Fruit fly (Drosophila melanogaster): ENCODE data around the gene tho2.
A peak's percentile ranks its signal among the peaks of the same experiment; 100 is the strongest.

tho2 gene

DNA sequence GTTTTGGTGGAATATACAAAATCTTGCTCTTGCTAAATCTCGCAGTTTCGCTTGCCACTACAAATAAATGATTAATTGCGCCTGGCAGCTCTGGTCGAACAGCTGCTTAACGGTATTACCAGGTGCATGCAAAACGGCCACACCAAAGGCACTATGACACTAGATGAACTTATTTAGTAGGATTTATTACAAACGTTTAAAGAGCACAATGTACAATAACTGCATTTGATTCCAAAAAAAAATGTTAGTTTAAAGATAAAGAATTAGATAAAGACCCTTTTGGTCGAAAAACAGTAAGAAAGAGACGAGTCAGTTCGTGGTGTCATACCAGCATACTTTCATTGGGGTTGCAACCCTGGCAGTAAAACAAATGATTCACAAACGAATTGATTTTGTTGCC is 2.2 kb upstream of the tho2 start, which contains the start of the genes CG11723 and Tbcd:
Gene CG11723, minus strand, starts transcription at position 68 of the 400 bp plus-strand sequence.
Gene Tbcd, plus strand, starts transcription at position 311 of the 400 bp plus-strand sequence.
- peak; percentile 93 for TF ChIP-seq Ets96B (tag; optimal IDR thresholded peaks at IDR 0.05)
- TF ChIP-seq CG1621 (tag; optimal IDR thresholded peaks at IDR 0.05): peak; percentile 92
- peak; percentile 91 for TF ChIP-seq net (GFP tag; optimal IDR thresholded peaks at IDR 0.05)
- no peak for TF ChIP-seq Sox102F (GFP tag; optimal IDR thresholded peaks at IDR 0.05)
- no peak for TF ChIP-seq CG6276 (GFP tag; optimal IDR thresholded peaks at IDR 0.05)
- TF ChIP-seq CG31627 (GFP tag; optimal IDR thresholded peaks at IDR 0.05): peak; percentile 95
- TF ChIP-seq CG11762 (GFP tag; optimal IDR thresholded peaks at IDR 0.05; ENCODE audit: insufficient read depth): peak; percentile 86
- peak; percentile 68 for TF ChIP-seq Eip93F (GFP tag; optimal IDR thresholded peaks at IDR 0.05)
- no peak for TF ChIP-seq Ets21C (GFP tag; optimal IDR thresholded peaks at IDR 0.05)
- TF ChIP-seq CG16779 (tag; optimal IDR thresholded peaks at IDR 0.05): no peak
- no peak for TF ChIP-seq CG10669 (GFP tag; optimal IDR thresholded peaks at IDR 0.05)
- peak; percentile 89 for TF ChIP-seq dsx (GFP tag; optimal IDR thresholded peaks at IDR 0.05; ENCODE audit: poor library complexity, severe bottlenecking)
- TF ChIP-seq CG6808 (GFP tag; optimal IDR thresholded peaks at IDR 0.05): no peak
- no peak for TF ChIP-seq Eip75B (GFP tag; optimal IDR thresholded peaks at IDR 0.05)
- TF ChIP-seq CG4318 (GFP tag; optimal IDR thresholded peaks at IDR 0.05): no peak
- TF ChIP-seq acj6 (GFP tag; optimal IDR thresholded peaks at IDR 0.05): peak; percentile 91
- peak; percentile 73 for TF ChIP-seq Blimp-1 (GFP tag; optimal IDR thresholded peaks at IDR 0.05)
- no peak for TF ChIP-seq pdm3 (GFP tag; optimal IDR thresholded peaks at IDR 0.05)
- TF ChIP-seq CG6792 (GFP tag; optimal IDR thresholded peaks at IDR 0.05): peak; percentile 92
- TF ChIP-seq Hr38 (GFP tag; optimal IDR thresholded peaks at IDR 0.05): peak; percentile 62
- peak; percentile 85 for TF ChIP-seq dac (GFP tag; optimal IDR thresholded peaks at IDR 0.05)
- TF ChIP-seq lz (GFP tag; optimal IDR thresholded peaks at IDR 0.05): peak; percentile 96
- TF ChIP-seq CG8319 (GFP tag; optimal IDR thresholded peaks at IDR 0.05): no peak
- TF ChIP-seq fd59A (GFP tag; optimal IDR thresholded peaks at IDR 0.05): peak; percentile 86
- TF ChIP-seq CG11902 (GFP tag; optimal IDR thresholded peaks at IDR 0.05): peak; percentile 91
- peak; percentile 91 for TF ChIP-seq CG34406 (GFP tag; optimal IDR thresholded peaks at IDR 0.05)
- peak; percentile 98 for TF ChIP-seq CG6163 (GFP tag; IDR thresholded peaks at IDR 0.05)
- peak; percentile 95 for TF ChIP-seq Hr39 (GFP tag; optimal IDR thresholded peaks at IDR 0.05)
- TF ChIP-seq Smox (GFP tag; optimal IDR thresholded peaks at IDR 0.05): no peak
- TF ChIP-seq fkh (GFP tag; optimal IDR thresholded peaks at IDR 0.05): no peak
- no peak for TF ChIP-seq CG7368 (GFP tag; optimal IDR thresholded peaks at IDR 0.05)
- TF ChIP-seq eg (GFP tag; IDR thresholded peaks at IDR 0.05): peak; percentile 97
- peak; percentile 63 for TF ChIP-seq CG6854 (GFP tag; optimal IDR thresholded peaks at IDR 0.05)
- TF ChIP-seq Gug (GFP tag; IDR thresholded peaks at IDR 0.05): peak; percentile 92
- peak; percentile 93 for TF ChIP-seq CG32006 (GFP tag; optimal IDR thresholded peaks at IDR 0.05)
- TF ChIP-seq CG8632 (GFP tag; optimal IDR thresholded peaks at IDR 0.05): peak; percentile 91
- peak in 1 of 2 experiments; percentile 85 for TF ChIP-seq salr (GFP tag; optimal IDR thresholded peaks at IDR 0.05)
- TF ChIP-seq CG3919 (GFP tag; optimal IDR thresholded peaks at IDR 0.05): no peak
- TF ChIP-seq CG8119 (GFP tag; IDR thresholded peaks at IDR 0.05): peak; percentile 93
- TF ChIP-seq Sox14 (GFP tag; optimal IDR thresholded peaks at IDR 0.05): peak; percentile 95
- peak; percentile 92 for TF ChIP-seq CG3032 (tag; optimal IDR thresholded peaks at IDR 0.05)
- no peak for TF ChIP-seq spab (GFP tag; optimal IDR thresholded peaks at IDR 0.05)
- TF ChIP-seq svp (GFP tag): no peak
- TF ChIP-seq OdsH (GFP tag; optimal IDR thresholded peaks at IDR 0.05): no peak
- TF ChIP-seq Sox15 (GFP tag; optimal IDR thresholded peaks at IDR 0.05): peak; percentile 94
- TF ChIP-seq CG15336 (GFP tag; IDR thresholded peaks at IDR 0.05): peak; percentile 95
- no peak for TF ChIP-seq Hr4 (GFP tag; optimal IDR thresholded peaks at IDR 0.05)
- TF ChIP-seq esn (GFP tag; optimal IDR thresholded peaks at IDR 0.05): peak; percentile 93
- TF ChIP-seq achi (GFP tag; optimal IDR thresholded peaks at IDR 0.05): no peak
- TF ChIP-seq CG9139 (GFP tag; optimal IDR thresholded peaks at IDR 0.05): no peak
- no peak for TF ChIP-seq vri (GFP tag; optimal IDR thresholded peaks at IDR 0.05)
- no peak for TF ChIP-seq Met (GFP tag; optimal IDR thresholded peaks at IDR 0.05)
- TF ChIP-seq CG11294 (GFP tag; IDR thresholded peaks at IDR 0.05): peak; percentile 91

Data from whole organism, prepupa.